Worm (Caenorhabditis elegans) whole organism, late embryonic: ENCODE measurements around the gene clec-134.
A peak's percentile ranks its signal among the peaks of the same experiment; 100 is the strongest.

Source experiments
- F13H6.1 ChIP-seq: sonication (generic microtip); optimal IDR thresholded peaks from 2 replicates; lab custom pipeline; 2016; ENCODE audit warnings: missing genetic modification characterization, missing compliant biosample characterization
- ama-1 ChIP-seq: fragments of 150-350 bp; optimal IDR thresholded peaks from 2 replicates; lab custom pipeline; 2014
- ceh-19 ChIP-seq: fragments of 200-800 bp; sonication (Bioruptor generic); optimal IDR thresholded peaks from 2 replicates; lab custom pipeline; 2018; ENCODE audit warnings: mild to moderate bottlenecking, missing genetic modification characterization, missing compliant biosample characterization
- ceh-22 ChIP-seq: sonication (generic microtip); optimal IDR thresholded peaks from 2 replicates; lab custom pipeline; 2017; ENCODE audit warnings: missing biosample characterization, missing genetic modification characterization
- elt-2 ChIP-seq: sonication (generic microtip); optimal IDR thresholded peaks from 2 replicates; lab custom pipeline; 2016; ENCODE audit warnings: missing genetic modification reagents, missing genetic modification characterization, missing compliant biosample characterization
- fax-1 ChIP-seq: sonication (generic microtip); optimal IDR thresholded peaks from 2 replicates; lab custom pipeline; 2016; ENCODE audit warnings: missing genotype, missing genetic modification characterization, missing compliant biosample characterization
- fkh-10 ChIP-seq: fragments of 150-350 bp; optimal IDR thresholded peaks from 2 replicates; lab custom pipeline; 2014; ENCODE audit warnings: missing biosample characterization, missing genetic modification reagents, missing genetic modification characterization
- hlh-13 ChIP-seq: fragments of 200-800 bp; sonication (Bioruptor generic); optimal IDR thresholded peaks from 2 replicates; lab custom pipeline; 2018; ENCODE audit warnings: mild to moderate bottlenecking, missing genetic modification characterization, missing compliant biosample characterization
- odd-2 ChIP-seq: sonication (generic microtip); optimal IDR thresholded peaks from 2 replicates; lab custom pipeline; 2017; ENCODE audit warnings: antibody characterized with exemption, mild to moderate bottlenecking, missing genetic modification characterization, missing compliant biosample characterization
- sdc-2 ChIP-seq: sonication (generic microtip); optimal IDR thresholded peaks from 2 replicates; lab custom pipeline; 2016; ENCODE audit warnings: missing genotype, missing genetic modification characterization, missing compliant biosample characterization
- sox-4 ChIP-seq: sonication (generic microtip); optimal IDR thresholded peaks from 2 replicates; lab custom pipeline; 2017; ENCODE audit warnings: mild to moderate bottlenecking, missing genetic modification characterization, inconsistent platforms, missing compliant biosample characterization
- tbx-2 ChIP-seq: sonication (generic microtip); optimal IDR thresholded peaks from 2 replicates; lab custom pipeline; 2016; ENCODE audit warnings: missing genetic modification characterization, missing compliant biosample characterization
- tbx-7 ChIP-seq: sonication (generic microtip); optimal IDR thresholded peaks from 2 replicates; lab custom pipeline; 2016; ENCODE audit warnings: missing genotype, missing genetic modification characterization, missing compliant biosample characterization
- unc-3 ChIP-seq, 2 experiments: fragments of 200-800 bp in 1 of 2; sonication (Bioruptor generic) in 1 of 2; sonication (generic microtip) in 1 of 2; conservative IDR thresholded peaks in 1 of 2; optimal IDR thresholded peaks in 1 of 2; 2 replicates each; pipeline versions ENCODE4 v1.3.6 to Lab custom; 2016 to 2022; ENCODE audit warnings: missing compliant biosample characterization in 2 of 2, missing genetic modification characterization in 2 of 2, missing genetic modification reagents in 1 of 2

DNA sequence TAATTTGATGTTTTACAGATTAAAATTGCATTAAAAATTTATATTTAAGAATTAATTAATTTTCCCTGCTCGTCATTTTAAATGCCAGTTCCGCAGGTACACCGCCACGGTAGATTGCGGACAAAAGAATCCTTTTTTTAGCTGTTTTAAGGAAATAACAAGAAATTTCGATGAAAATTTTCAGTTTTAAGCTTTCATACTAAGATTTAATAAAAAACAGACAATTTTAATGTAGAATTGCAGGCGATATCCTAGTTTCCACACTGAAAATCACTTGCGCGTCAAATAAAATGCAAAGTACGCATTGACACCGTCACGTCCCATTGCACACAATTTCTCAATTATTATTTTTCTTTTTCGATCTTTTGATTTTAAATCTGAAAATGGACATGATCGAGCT is 26.4 kb upstream of the clec-134 start, which contains the start of gene dnc-3:
- no peak for TF ChIP-seq tbx-7 (tag; lab: Kevin White, UChicago)
- no peak for TF ChIP-seq sdc-2 (tag; lab: Kevin White, UChicago)
- TF ChIP-seq elt-2 (tag; lab: Kevin White, UChicago): peak; percentile 32
- TF ChIP-seq ceh-19: no peak
- TF ChIP-seq ceh-22 (tag; lab: Kevin White, UChicago): no peak
- TF ChIP-seq fkh-10 (GFP tag; lab: Kevin White, UChicago): no peak
- TF ChIP-seq ama-1 (lab: Kevin White, UChicago): no peak
- TF ChIP-seq hlh-13: no peak
- no peak for TF ChIP-seq tbx-2 (tag; lab: Kevin White, UChicago)
- TF ChIP-seq unc-3 (GFP tag; conservative IDR thresholded peaks at IDR 0.05; lab: Robert Waterston, UW): no peak
- no peak for TF ChIP-seq unc-3 (tag; optimal IDR thresholded peaks at IDR 0.05; lab: Kevin White, UChicago)
- TF ChIP-seq F13H6.1: no peak
- no peak for TF ChIP-seq sox-4
- no peak for TF ChIP-seq fax-1 (tag; lab: Kevin White, UChicago)
- no peak for TF ChIP-seq odd-2 (tag; lab: Kevin White, UChicago)
